Fruit fly (Drosophila melanogaster): ENCODE data around the gene ND-B22.
A peak's percentile ranks its signal among the peaks of the same experiment; 100 is the strongest.

ND-B22 gene

DNA sequence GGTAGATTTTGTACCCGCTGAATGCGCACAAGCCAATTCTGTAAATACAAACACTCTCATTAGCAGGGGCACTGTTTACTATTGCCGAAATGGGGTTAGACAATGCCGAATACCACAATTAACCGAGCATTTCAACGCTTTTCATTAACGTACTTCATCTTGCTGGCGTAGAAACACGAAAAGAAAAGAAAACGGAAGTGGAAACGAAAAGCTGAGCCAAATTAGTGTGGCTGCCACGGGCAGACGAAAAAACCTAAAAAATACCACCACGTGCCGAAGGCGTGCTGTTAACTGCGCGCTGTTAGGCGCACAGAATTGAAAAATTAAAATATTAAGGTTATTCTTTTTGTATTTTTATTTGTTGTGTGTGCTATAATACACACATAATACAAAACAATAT, 24.0 kb upstream of the ND-B22 start, which contains the start of gene RpL24 (continued):
- TF ChIP-seq Taf1 (GFP tag; IDR thresholded peaks at IDR 0.05) (peak; percentile 53; the same call in 1 of the 2 replicates), lbe (GFP tag; optimal IDR thresholded peaks at IDR 0.05) (peak; percentile 92), Sox100B (GFP tag; optimal IDR thresholded peaks at IDR 0.05) (peak; percentile 88), mirr (GFP tag; optimal IDR thresholded peaks at IDR 0.05) (peak; percentile 97), CG7928 (GFP tag; optimal IDR thresholded peaks at IDR 0.05) (peak; percentile 72), amos (GFP tag; IDR thresholded peaks at IDR 0.05; ENCODE audit: partially characterized antibody) (no peak), Lim3 (GFP tag; IDR thresholded peaks at IDR 0.05) (no peak), ind (GFP tag; optimal IDR thresholded peaks at IDR 0.05) (peak; percentile 67), Blimp-1 (GFP tag; optimal IDR thresholded peaks at IDR 0.05) (peak; percentile 67), CG14050 (GFP tag; IDR thresholded peaks at IDR 0.05) (peak; percentile 85), CG12219 (GFP tag; optimal IDR thresholded peaks at IDR 0.05) (peak; percentile 92), CG12659 (GFP tag; optimal IDR thresholded peaks at IDR 0.05) (peak; percentile 95), onecut (GFP tag; IDR thresholded peaks at IDR 0.05) (peak; percentile 94), Chrac-16 (GFP tag; optimal IDR thresholded peaks at IDR 0.05) (peak; percentile 71), bowl (GFP tag; IDR thresholded peaks at IDR 0.05) (peak; percentile 75; the same call in 1 of the 2 replicates), Dad (GFP tag; optimal IDR thresholded peaks at IDR 0.05) (peak; percentile 92), CG10366 (GFP tag; IDR thresholded peaks at IDR 0.05) (peak; percentile 78), Ada2b (GFP tag; IDR thresholded peaks at IDR 0.05) (peak; percentile 76; the same call in 1 of the 2 replicates), Hmx (GFP tag; optimal IDR thresholded peaks at IDR 0.05) (peak; percentile 57), jumu (GFP tag; optimal IDR thresholded peaks at IDR 0.05) (peak; percentile 63), CG7745 (tag; optimal IDR thresholded peaks at IDR 0.05) (peak; percentile 40), CG8924 (tag; optimal IDR thresholded peaks at IDR 0.05) (peak; percentile 72), unc-4 (GFP tag; IDR thresholded peaks at IDR 0.05; ENCODE audit: partially characterized antibody) (no peak), GATAe (GFP tag; conservative IDR thresholded peaks at IDR 0.05) (peak; percentile 60; the same call in 1 of the 2 replicates), crol (GFP tag; IDR thresholded peaks at IDR 0.05) (peak; percentile 50), CG14965 (GFP tag; optimal IDR thresholded peaks at IDR 0.05; ENCODE audit: borderline replicate concordance) (peak; percentile 48), CG1647 (GFP tag; optimal IDR thresholded peaks at IDR 0.05) (peak; percentile 77), tna (GFP tag; IDR thresholded peaks at IDR 0.05; ENCODE audit: partially characterized antibody) (no peak), H2.0 (GFP tag; IDR thresholded peaks at IDR 0.05) (peak; percentile 82), CG11504 (tag; optimal IDR thresholded peaks at IDR 0.05) (peak; percentile 82), crc (GFP tag; optimal IDR thresholded peaks at IDR 0.05) (peak; percentile 68), gsb-n (tag; optimal IDR thresholded peaks at IDR 0.05) (peak; percentile 88), so (GFP tag; IDR thresholded peaks at IDR 0.05) (peak; percentile 92; the same call in 2 of the 3 replicates), CG10267 (tag; optimal IDR thresholded peaks at IDR 0.05) (peak; percentile 84), ttk (GFP tag; IDR thresholded peaks at IDR 0.05) (peak; percentile 81), B-H1 (GFP tag; IDR thresholded peaks at IDR 0.05) (peak; percentile 53; the same call in 1 of the 3 replicates), Vsx1 (GFP tag; optimal IDR thresholded peaks at IDR 0.05) (peak; percentile 94), gem (tag; optimal IDR thresholded peaks at IDR 0.05) (peak; percentile 80), CG17186 (GFP tag; optimal IDR thresholded peaks at IDR 0.05) (peak; percentile 99), HHEX (GFP tag; optimal IDR thresholded peaks at IDR 0.05) (peak; percentile 96), zfh2 (GFP tag; optimal IDR thresholded peaks at IDR 0.05) (peak; percentile 69), Hsf (GFP tag; optimal IDR thresholded peaks at IDR 0.05) (peak; percentile 90), CoRest (tag; optimal IDR thresholded peaks at IDR 0.05) (peak; percentile 73), CG10565 (GFP tag; optimal IDR thresholded peaks at IDR 0.05) (peak; percentile 70), CG2889 (GFP tag; IDR thresholded peaks at IDR 0.05) (peak; percentile 53; the same call in 1 of the 3 replicates), Fer3 (tag; optimal IDR thresholded peaks at IDR 0.05) (peak; percentile 93), pum (GFP tag; optimal IDR thresholded peaks at IDR 0.05) (peak; percentile 59), cwo (GFP tag; optimal IDR thresholded peaks at IDR 0.05) (peak; percentile 77), CG8281 (tag; optimal IDR thresholded peaks at IDR 0.05) (peak; percentile 66), Antp (GFP tag; optimal IDR thresholded peaks at IDR 0.05) (peak; percentile 70)

Measured in whole organism, embryonic.